Fruit fly (Drosophila melanogaster): ENCODE measurements around the gene amx.
A peak's percentile ranks its signal among the peaks of the same experiment; 100 is the strongest.

Gene amx

DNA sequence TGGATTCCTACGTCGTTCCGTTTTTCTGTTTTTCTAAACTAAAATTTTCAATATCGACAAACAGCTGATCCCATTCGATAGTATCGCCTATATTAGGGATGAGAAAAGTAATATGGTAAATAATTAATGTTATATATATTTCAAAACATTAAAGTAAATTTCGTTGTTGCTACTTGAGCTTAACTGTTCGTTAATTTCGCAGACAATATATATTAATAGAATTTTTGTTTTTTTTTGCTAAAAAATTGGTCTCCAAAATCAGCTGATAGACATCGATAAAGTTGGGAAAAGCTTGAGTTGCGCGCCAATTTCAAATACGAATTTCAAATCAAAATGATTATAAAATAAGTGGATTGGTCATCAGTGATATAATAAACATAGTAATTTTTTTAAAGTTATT is 50.8 kb downstream of the amx start, which contains the start of gene CG12118 (continued):
- TF ChIP-seq wor (GFP tag; IDR thresholded peaks at IDR 0.05) (peak; percentile 67), Rx (GFP tag; IDR thresholded peaks at IDR 0.05) (peak; percentile 45; the same call in 1 of the 2 replicates), Dll (GFP tag; IDR thresholded peaks at IDR 0.05; ENCODE audit: partially characterized antibody) (peak; percentile 97), TFAM (GFP tag; optimal IDR thresholded peaks at IDR 0.05) (no peak), CG9215 (GFP tag; IDR thresholded peaks at IDR 0.05) (peak; percentile 60), insv (GFP tag; optimal IDR thresholded peaks at IDR 0.05) (peak in 1 of 2 experiments; percentile 7), h (optimal IDR thresholded peaks at IDR 0.05) (no peak), repo (GFP tag; optimal IDR thresholded peaks at IDR 0.05) (no peak), CG7372 (GFP tag; IDR thresholded peaks at IDR 0.05) (peak; percentile 77), D19A (tag; optimal IDR thresholded peaks at IDR 0.05) (peak; percentile 63), CG8281 (tag; optimal IDR thresholded peaks at IDR 0.05) (peak; percentile 2), Sry-β (GFP tag; optimal IDR thresholded peaks at IDR 0.05) (no peak), CG11085 (GFP tag; IDR thresholded peaks at IDR 0.05) (0 out of 2 replicates have a peak, but pooled peaks have one; percentile 42), CG13296 (GFP tag; optimal IDR thresholded peaks at IDR 0.05) (peak; percentile 71), CG31441 (GFP tag; IDR thresholded peaks at IDR 0.05) (peak; percentile 72), CG6765 (GFP tag; optimal IDR thresholded peaks at IDR 0.05) (no peak), shn (GFP tag; optimal IDR thresholded peaks at IDR 0.05) (no peak), stc (GFP tag; IDR thresholded peaks at IDR 0.05) (peak; percentile 66; the same call in 1 of the 2 replicates), grau (tag; optimal IDR thresholded peaks at IDR 0.05) (peak; percentile 67), Scr (GFP tag; IDR thresholded peaks at IDR 0.05; ENCODE audit: partially characterized antibody) (peak; percentile 95), eyg (GFP tag; optimal IDR thresholded peaks at IDR 0.05) (no peak), CG10321 (GFP tag; IDR thresholded peaks at IDR 0.05) (peak; percentile 56; the same call in 1 of the 2 replicates), cas (GFP tag; IDR thresholded peaks at IDR 0.05) (peak; percentile 55; the same call in 1 of the 2 replicates), CG14014 (GFP tag; IDR thresholded peaks at IDR 0.05) (peak; percentile 52; the same call in 1 of the 2 replicates), onecut (GFP tag; IDR thresholded peaks at IDR 0.05) (peak; percentile 14; the same call in 1 of the 2 replicates), CG12659 (GFP tag; optimal IDR thresholded peaks at IDR 0.05) (peak; percentile 74), CG6175 (GFP tag; IDR thresholded peaks at IDR 0.05) (0 out of 3 replicates have a peak, but pooled peaks have one; percentile 22), Aef1 (GFP tag; IDR thresholded peaks at IDR 0.05) (peak; percentile 75), Xrp1 (GFP tag; IDR thresholded peaks at IDR 0.05) (peak; percentile 80), CG30431 (GFP tag; optimal IDR thresholded peaks at IDR 0.05) (peak; percentile 8), CG1792 (GFP tag; optimal IDR thresholded peaks at IDR 0.05) (no peak), hbn (GFP tag; IDR thresholded peaks at IDR 0.05; ENCODE audit: partially characterized antibody) (peak; percentile 81), CG4617 (GFP tag; optimal IDR thresholded peaks at IDR 0.05; ENCODE audit: borderline replicate concordance) (peak; percentile 52), pzg (GFP tag; optimal IDR thresholded peaks at IDR 0.05) (peak; percentile 49), CG11504 (tag; optimal IDR thresholded peaks at IDR 0.05) (peak; percentile 77), CG13894 (tag; optimal IDR thresholded peaks at IDR 0.05) (peak; percentile 75), vnd (GFP tag; IDR thresholded peaks at IDR 0.05; ENCODE audit: partially characterized antibody) (peak; percentile 94), ERR (GFP tag; optimal IDR thresholded peaks at IDR 0.05) (no peak), BEAF-32 (GFP tag; optimal IDR thresholded peaks at IDR 0.05) (peak; percentile 89), CG17361 (GFP tag; IDR thresholded peaks at IDR 0.05) (peak; percentile 80), Kr (GFP tag; optimal IDR thresholded peaks at IDR 0.05) (no peak), CG3726 (GFP tag; IDR thresholded peaks at IDR 0.05) (peak; percentile 5; the same call in 1 of the 3 replicates), HHEX (GFP tag; optimal IDR thresholded peaks at IDR 0.05) (peak; percentile 19), gt (GFP tag; IDR thresholded peaks at IDR 0.05) (no peak), Ets97D (GFP tag; optimal IDR thresholded peaks at IDR 0.05) (peak; percentile 36), CG16815 (GFP tag; optimal IDR thresholded peaks at IDR 0.05) (peak; percentile 55), lov (optimal IDR thresholded peaks at IDR 0.05) (no peak), lov (GFP tag; IDR thresholded peaks at IDR 0.05) (peak; percentile 84), CG42726 (GFP tag; IDR thresholded peaks at IDR 0.05; ENCODE audit: partially characterized antibody) (peak; percentile 70; the same call in 1 of the 2 replicates), pros (GFP tag; optimal IDR thresholded peaks at IDR 0.05) (no peak), CG10267 (tag; optimal IDR thresholded peaks at IDR 0.05) (peak; percentile 81)

Measured in whole organism, embryonic.